Worm (Caenorhabditis elegans) whole organism, late embryonic: Measurements from ENCODE around the gene F11C1.1.

Source experiments
- K09A11.1 ChIP-seq: sonication (generic microtip); optimal IDR thresholded peaks from 2 replicates; lab custom pipeline; 2017; ENCODE audit warnings: antibody characterized with exemption, mild to moderate bottlenecking, missing genetic modification characterization, missing compliant biosample characterization; ENCODE audit not compliant: insufficient read depth
- T23F11.4 ChIP-seq: fragments of 200-800 bp; sonication (Bioruptor generic); optimal IDR thresholded peaks from 2 replicates; lab custom pipeline; 2018; ENCODE audit warnings: mild to moderate bottlenecking, missing genetic modification characterization, missing compliant biosample characterization
- Y22D7AL.16 ChIP-seq: sonication (generic microtip); optimal IDR thresholded peaks from 2 replicates; lab custom pipeline; 2016; ENCODE audit warnings: missing genetic modification characterization, missing compliant biosample characterization
- ahr-1 ChIP-seq: sonication (generic microtip); optimal IDR thresholded peaks from 2 replicates; lab custom pipeline; 2016; ENCODE audit warnings: missing genetic modification characterization, missing compliant biosample characterization
- ceh-18 ChIP-seq: sonication (generic microtip); optimal IDR thresholded peaks from 2 replicates; lab custom pipeline; 2016; ENCODE audit warnings: missing genetic modification characterization, missing compliant biosample characterization
- ceh-19 ChIP-seq: fragments of 200-800 bp; sonication (Bioruptor generic); optimal IDR thresholded peaks from 2 replicates; lab custom pipeline; 2018; ENCODE audit warnings: mild to moderate bottlenecking, missing genetic modification characterization, missing compliant biosample characterization
- ceh-24 ChIP-seq: sonication (generic microtip); optimal IDR thresholded peaks from 2 replicates; lab custom pipeline; 2016; ENCODE audit warnings: mild to moderate bottlenecking, missing genetic modification characterization, missing compliant biosample characterization
- ceh-31 ChIP-seq: sonication (generic microtip); optimal IDR thresholded peaks from 2 replicates; lab custom pipeline; 2016; ENCODE audit warnings: missing genetic modification characterization, missing compliant biosample characterization
- ceh-34 ChIP-seq: sonication (generic microtip); optimal IDR thresholded peaks from 2 replicates; lab custom pipeline; 2016; ENCODE audit warnings: mild to moderate bottlenecking, missing genetic modification characterization, missing compliant biosample characterization
- ceh-48 ChIP-seq: sonication (generic microtip); optimal IDR thresholded peaks from 2 replicates; lab custom pipeline; 2016; ENCODE audit warnings: missing genetic modification characterization, inconsistent platforms, missing compliant biosample characterization
- dmd-4 ChIP-seq: sonication (generic microtip); optimal IDR thresholded peaks from 2 replicates; lab custom pipeline; 2016; ENCODE audit warnings: borderline replicate concordance, missing genetic modification characterization, missing compliant biosample characterization
- dve-1 ChIP-seq: sonication (generic microtip); optimal IDR thresholded peaks from 2 replicates; lab custom pipeline; 2017; ENCODE audit warnings: antibody characterized with exemption, mild to moderate bottlenecking, missing genetic modification characterization, missing compliant biosample characterization
- elt-2 ChIP-seq: sonication (generic microtip); optimal IDR thresholded peaks from 2 replicates; lab custom pipeline; 2016; ENCODE audit warnings: missing genetic modification reagents, missing genetic modification characterization, missing compliant biosample characterization
- elt-4 ChIP-seq: sonication (generic microtip); optimal IDR thresholded peaks from 2 replicates; lab custom pipeline; 2016; ENCODE audit warnings: missing genetic modification characterization, missing compliant biosample characterization
- ets-4 ChIP-seq: sonication (generic microtip); optimal IDR thresholded peaks from 2 replicates; lab custom pipeline; 2016; ENCODE audit warnings: missing genetic modification characterization, missing compliant biosample characterization
- eyg-1 ChIP-seq: sonication (generic microtip); optimal IDR thresholded peaks from 2 replicates; lab custom pipeline; 2016; ENCODE audit warnings: missing genotype, missing genetic modification characterization, missing compliant biosample characterization
- fkh-10 ChIP-seq: fragments of 150-350 bp; optimal IDR thresholded peaks from 2 replicates; lab custom pipeline; 2014; ENCODE audit warnings: missing biosample characterization, missing genetic modification reagents, missing genetic modification characterization
- fkh-6 ChIP-seq: sonication (generic microtip); optimal IDR thresholded peaks from 2 replicates; lab custom pipeline; 2016; ENCODE audit warnings: missing genetic modification characterization, missing compliant biosample characterization
- gmeb-2 ChIP-seq: sonication (generic microtip); optimal IDR thresholded peaks from 2 replicates; lab custom pipeline; 2016; ENCODE audit warnings: missing genetic modification characterization, inconsistent platforms, missing compliant biosample characterization
- hlh-13 ChIP-seq: fragments of 200-800 bp; sonication (Bioruptor generic); optimal IDR thresholded peaks from 2 replicates; lab custom pipeline; 2018; ENCODE audit warnings: mild to moderate bottlenecking, missing genetic modification characterization, missing compliant biosample characterization
- hlh-15 ChIP-seq: sonication (generic microtip); optimal IDR thresholded peaks from 2 replicates; lab custom pipeline; 2016; ENCODE audit warnings: missing genetic modification characterization, missing compliant biosample characterization
- hlh-30 ChIP-seq: sonication (generic microtip); optimal IDR thresholded peaks from 2 replicates; lab custom pipeline; 2017; ENCODE audit warnings: antibody characterized with exemption, missing genetic modification characterization, missing compliant biosample characterization; ENCODE audit not compliant: insufficient read depth
- hlh-8 ChIP-seq: sonication (generic microtip); optimal IDR thresholded peaks from 2 replicates; lab custom pipeline; 2016; ENCODE audit warnings: missing genotype, missing genetic modification characterization, missing compliant biosample characterization
- nfya-1 ChIP-seq: sonication (generic microtip); optimal IDR thresholded peaks from 2 replicates; lab custom pipeline; 2017; ENCODE audit warnings: missing genetic modification characterization, mild to moderate bottlenecking, missing compliant biosample characterization, antibody characterized with exemption, moderate library complexity
- nhr-232 ChIP-seq: sonication (generic microtip); optimal IDR thresholded peaks from 2 replicates; lab custom pipeline; 2016; ENCODE audit warnings: missing genetic modification characterization, missing compliant biosample characterization
- pag-3 ChIP-seq: sonication (generic microtip); optimal IDR thresholded peaks from 2 replicates; lab custom pipeline; 2016; ENCODE audit warnings: missing compliant biosample characterization, missing genetic modification characterization, borderline replicate concordance
- pax-1 ChIP-seq: fragments of 150-350 bp; optimal IDR thresholded peaks from 2 replicates; lab custom pipeline; 2014; ENCODE audit warnings: missing biosample characterization, missing genetic modification characterization
- pha-4 ChIP-seq: fragments of 150-350 bp; optimal IDR thresholded peaks from 2 replicates; lab custom pipeline; 2018; ENCODE audit warnings: missing biosample characterization, missing genetic modification reagents, missing genetic modification characterization
- pros-1 ChIP-seq: fragments of 150-350 bp; optimal IDR thresholded peaks from 2 replicates; lab custom pipeline; 2014; ENCODE audit warnings: missing biosample characterization, missing genetic modification reagents, missing genetic modification characterization
- rnt-1 ChIP-seq: sonication (generic microtip); optimal IDR thresholded peaks from 2 replicates; lab custom pipeline; 2016; ENCODE audit warnings: missing genetic modification characterization, missing compliant biosample characterization
- sdc-2 ChIP-seq: sonication (generic microtip); optimal IDR thresholded peaks from 2 replicates; lab custom pipeline; 2016; ENCODE audit warnings: missing genotype, missing genetic modification characterization, missing compliant biosample characterization
- sox-2 ChIP-seq: fragments of 200-800 bp; sonication (Bioruptor generic); IDR thresholded peaks from 2 replicates; pipeline ENCODE4 v1.3.6; 2022; ENCODE audit warnings: missing genetic modification reagents, missing genetic modification characterization, missing compliant biosample characterization
- sox-4 ChIP-seq: sonication (generic microtip); optimal IDR thresholded peaks from 2 replicates; lab custom pipeline; 2017; ENCODE audit warnings: mild to moderate bottlenecking, missing genetic modification characterization, inconsistent platforms, missing compliant biosample characterization
- syd-9 ChIP-seq: sonication (generic microtip); optimal IDR thresholded peaks from 2 replicates; lab custom pipeline; 2016; ENCODE audit warnings: mild to moderate bottlenecking, missing genetic modification characterization, moderate library complexity, missing compliant biosample characterization
- tbx-2 ChIP-seq: sonication (generic microtip); optimal IDR thresholded peaks from 2 replicates; lab custom pipeline; 2016; ENCODE audit warnings: missing genetic modification characterization, missing compliant biosample characterization
- unc-42 ChIP-seq: sonication (generic microtip); optimal IDR thresholded peaks from 2 replicates; lab custom pipeline; 2016; ENCODE audit warnings: missing genotype, missing genetic modification characterization, missing compliant biosample characterization
- unc-55 ChIP-seq: sonication (generic microtip); optimal IDR thresholded peaks from 2 replicates; lab custom pipeline; 2017; ENCODE audit warnings: missing biosample characterization, missing genetic modification reagents, missing genetic modification characterization
- unc-86 ChIP-seq: sonication (generic microtip); optimal IDR thresholded peaks from 2 replicates; lab custom pipeline; 2016; ENCODE audit warnings: missing genetic modification characterization, missing compliant biosample characterization
- zip-5 ChIP-seq: sonication (generic microtip); optimal IDR thresholded peaks from 2 replicates; lab custom pipeline; 2016; ENCODE audit warnings: missing genetic modification characterization, missing compliant biosample characterization

The F11C1.1 gene

ce11 chrX:12976774-12977173 is 13.6 kb downstream of the F11C1.1 start, which contains the start of the genes F11C1.4 and F11C1.10:
Gene F11C1.4, plus strand, starts transcription at chrX:12977074.
Gene F11C1.10, plus strand, starts transcription at chrX:12977082.
- TF ChIP-seq Y22D7AL.16, result no peak
- TF ChIP-seq ets-4 (tag; lab: Kevin White, UChicago), result no peak
- no peak for TF ChIP-seq hlh-15
- TF ChIP-seq eyg-1, result no peak
- TF ChIP-seq tbx-2 (tag; lab: Kevin White, UChicago), result no peak
- TF ChIP-seq ceh-48 (tag; lab: Kevin White, UChicago), result no peak
- TF ChIP-seq nhr-232, result no peak
- no peak for TF ChIP-seq hlh-30 (tag; lab: Kevin White, UChicago)
- TF ChIP-seq dmd-4 (tag; lab: Kevin White, UChicago), result no peak
- no peak for TF ChIP-seq sox-4 (tag; lab: Kevin White, UChicago)
- no peak for TF ChIP-seq hlh-8 (tag; lab: Kevin White, UChicago)
- no peak for TF ChIP-seq ceh-34 (tag; lab: Kevin White, UChicago)

- TF ChIP-seq nfya-1 (tag; lab: Kevin White, UChicago) (peak; percentile 64), K09A11.1 (tag; lab: Kevin White, UChicago) (peak; percentile 13), zip-5 (no peak), fkh-10 (no peak), ceh-34 (tag; lab: Kevin White, UChicago) (peak; percentile 16), ceh-18 (tag; lab: Kevin White, UChicago) (peak; percentile 55), elt-4 (tag; lab: Kevin White, UChicago) (no peak), ceh-24 (tag; lab: Kevin White, UChicago) (no peak), sox-2 (GFP tag; lab: Robert Waterston, UW) (no peak), ceh-31 (tag; lab: Kevin White, UChicago) (peak; percentile 63), syd-9 (tag; lab: Kevin White, UChicago) (no peak), pag-3 (tag; lab: Kevin White, UChicago) (no peak), rnt-1 (peak; percentile 3), sox-4 (tag; lab: Kevin White, UChicago) (no peak), fkh-6 (tag; lab: Kevin White, UChicago) (no peak), ets-4 (tag; lab: Kevin White, UChicago) (no peak), tbx-2 (tag; lab: Kevin White, UChicago) (peak; percentile 55), elt-2 (tag; lab: Kevin White, UChicago) (no peak), hlh-30 (tag; lab: Kevin White, UChicago) (no peak), dve-1 (tag; lab: Kevin White, UChicago) (peak; percentile 45), unc-55 (GFP tag; lab: Kevin White, UChicago) (peak; percentile 52), sdc-2 (peak; percentile 69), pros-1 (tag; lab: Kevin White, UChicago) (peak; percentile 33)
These were observed 14.7 kb downstream of the F11C1.1 start, which contains the start of gene ppk-3 for ce11 chrX:12975595-12976089. Gene ppk-3, minus strand, starts transcription at chrX:12975645.

- TF ChIP-seq fkh-6 (tag; lab: Kevin White, UChicago), result no peak
- TF ChIP-seq gmeb-2, result no peak
- no peak for TF ChIP-seq ahr-1 (tag; lab: Kevin White, UChicago)
- TF ChIP-seq hlh-13 (GFP tag; lab: Kevin White, UChicago), result no peak
- TF ChIP-seq rnt-1, result no peak
- no peak for TF ChIP-seq ceh-48 (tag; lab: Kevin White, UChicago)
- no peak for TF ChIP-seq unc-42 (tag; lab: Kevin White, UChicago)
- no peak for TF ChIP-seq pax-1 (tag; lab: Kevin White, UChicago)
- TF ChIP-seq ceh-19 (GFP tag; lab: Kevin White, UChicago), result no peak
- no peak for TF ChIP-seq pha-4 (tag; lab: Kevin White, UChicago)
- no peak for TF ChIP-seq ceh-18 (tag; lab: Kevin White, UChicago)
- TF ChIP-seq syd-9 (tag; lab: Kevin White, UChicago), result no peak
- no peak for TF ChIP-seq T23F11.4 (GFP tag; lab: Kevin White, UChicago)
- TF ChIP-seq unc-86 (tag; lab: Kevin White, UChicago), result no peak
- no peak for TF ChIP-seq K09A11.1 (tag; lab: Kevin White, UChicago)
- no peak for TF ChIP-seq dmd-4 (tag; lab: Kevin White, UChicago)
- no peak for TF ChIP-seq ets-4 (tag; lab: Kevin White, UChicago)
- TF ChIP-seq, all 69 proteins: peak for 0
These were observed 25.2 kb downstream of the F11C1.1 start, which contains the start of gene frpr-2 for ce11 chrX:12965163-12965562. Gene frpr-2, plus strand, starts transcription at chrX:12965463.
